Fruit fly (Drosophila melanogaster) whole organism, embryonic: Measurements from ENCODE around the gene Upf2.
A peak's percentile ranks its signal among the peaks of the same experiment; 100 is the strongest.

ENCODE experiments used
- ATbp ChIP-seq: fragments of 200-800 bp; sonication (Bioruptor generic); optimal IDR thresholded peaks from 2 replicates; lab custom pipeline; 2017; ENCODE audit warnings: missing biosample characterization, mild to moderate bottlenecking, missing genetic modification characterization, missing genetic modification reagents
- C15 ChIP-seq: fragments of 200-800 bp; sonication (Bioruptor generic); IDR thresholded peaks from 3 replicates; pipeline ENCODE4 v1.3.6; 2022; ENCODE audit warnings: missing biosample characterization, missing genetic modification characterization
- CG13296 ChIP-seq: fragments of 200-800 bp; sonication (Bioruptor generic); optimal IDR thresholded peaks from 3 replicates; lab custom pipeline; 2018; ENCODE audit warnings: missing biosample characterization, mild to moderate bottlenecking, missing genetic modification characterization
- CG15269 ChIP-seq: fragments of 200-800 bp; sonication (Bioruptor generic); optimal IDR thresholded peaks from 2 replicates; lab custom pipeline; 2018; ENCODE audit warnings: missing biosample characterization, mild to moderate bottlenecking, missing genetic modification characterization, moderate library complexity
- CG15696 ChIP-seq: fragments of 200-800 bp; sonication (Bioruptor generic); optimal IDR thresholded peaks from 2 replicates; lab custom pipeline; 2019; ENCODE audit warnings: missing biosample characterization, mild to moderate bottlenecking, missing genetic modification characterization, moderate library complexity
- CG17359 ChIP-seq: fragments of 200-800 bp; sonication (Bioruptor generic); optimal IDR thresholded peaks from 3 replicates; lab custom pipeline; 2018; ENCODE audit warnings: missing biosample characterization, mild to moderate bottlenecking, missing genetic modification characterization, moderate library complexity
- CG2202 ChIP-seq: fragments of 200-800 bp; sonication (Bioruptor generic); optimal IDR thresholded peaks from 2 replicates; lab custom pipeline; 2018; ENCODE audit warnings: missing biosample characterization, mild to moderate bottlenecking, missing genetic modification characterization
- CG32532 ChIP-seq: fragments of 200-800 bp; sonication (Bioruptor generic); IDR thresholded peaks from 2 replicates; pipeline ENCODE4 v1.3.6; 2022; ENCODE audit warnings: missing biosample characterization, missing genetic modification characterization
- CG32772 ChIP-seq: fragments of 200-800 bp; sonication (Bioruptor generic); IDR thresholded peaks from 2 replicates; pipeline ENCODE4 v1.3.6; 2022; ENCODE audit warnings: missing biosample characterization, missing genetic modification characterization
- CG33213 ChIP-seq: fragments of 200-800 bp; sonication (Bioruptor generic); optimal IDR thresholded peaks from 3 replicates; lab custom pipeline; 2016; ENCODE audit warnings: missing biosample characterization, missing genetic modification characterization
- CG34224 ChIP-seq: fragments of 200-800 bp; sonication (Bioruptor generic); IDR thresholded peaks from 3 replicates; pipeline ENCODE4 v1.3.6; 2022; ENCODE audit warnings: missing biosample characterization, missing genetic modification characterization; ENCODE audit not compliant: partially characterized antibody
- CG3847 ChIP-seq: fragments of 200-800 bp; sonication (Bioruptor generic); IDR thresholded peaks from 2 replicates; pipeline ENCODE4 v1.3.6; 2022; ENCODE audit warnings: missing biosample characterization, missing genetic modification characterization
- CG7372 ChIP-seq: fragments of 200-800 bp; sonication (Bioruptor generic); IDR thresholded peaks from 2 replicates; pipeline ENCODE4 v1.3.6; 2022; ENCODE audit warnings: missing biosample characterization, missing genetic modification characterization
- CG8478 ChIP-seq: fragments of >200 bp; optimal IDR thresholded peaks from 2 replicates; lab custom pipeline; 2018
- Dbx ChIP-seq: fragments of 200-800 bp; sonication (Bioruptor generic); IDR thresholded peaks from 3 replicates; pipeline ENCODE4 v1.3.6; 2022; ENCODE audit warnings: missing biosample characterization, missing genetic modification characterization
- Dek ChIP-seq: fragments of 200-800 bp; sonication (Bioruptor generic); optimal IDR thresholded peaks from 3 replicates; lab custom pipeline; 2019; ENCODE audit warnings: missing biosample characterization, mild to moderate bottlenecking, missing genetic modification characterization, moderate library complexity
- Dip2 ChIP-seq: fragments of 200-800 bp; sonication (Bioruptor generic); IDR thresholded peaks from 2 replicates; pipeline ENCODE4 v1.3.6; 2022; ENCODE audit warnings: missing biosample characterization, missing genetic modification characterization
- Dll ChIP-seq: fragments of 200-800 bp; sonication (Bioruptor generic); IDR thresholded peaks from 4 replicates; pipeline ENCODE4 v1.3.6; 2022; ENCODE audit warnings: missing biosample characterization, missing genetic modification characterization; ENCODE audit not compliant: partially characterized antibody
- Drgx ChIP-seq: fragments of 200-800 bp; sonication (Bioruptor generic); IDR thresholded peaks from 2 replicates; pipeline ENCODE4 v1.3.6; 2022; ENCODE audit warnings: missing biosample characterization, missing genetic modification characterization
- Eip74EF ChIP-seq, 2 experiments: fragments of 200-800 bp in 1 of 2; fragments of >200 bp in 1 of 2; sonication (Bioruptor generic) in 1 of 2; optimal IDR thresholded peaks; 2 replicates each; lab custom pipeline; 2017 to 2019; ENCODE audit warnings: missing biosample characterization in 2 of 2, missing genetic modification characterization in 2 of 2, mild to moderate bottlenecking in 1 of 2, moderate library complexity in 1 of 2
- Gug ChIP-seq: fragments of 200-800 bp; sonication (Bioruptor generic); IDR thresholded peaks from 4 replicates; pipeline ENCODE4 v1.3.6; 2022; ENCODE audit warnings: missing biosample characterization, missing genetic modification characterization
- Hmx ChIP-seq: fragments of 200-800 bp; sonication (Bioruptor generic); optimal IDR thresholded peaks from 2 replicates; lab custom pipeline; 2016; ENCODE audit warnings: missing biosample characterization, missing genetic modification characterization
- Lhr ChIP-seq: fragments of 200-800 bp; sonication (Bioruptor generic); optimal IDR thresholded peaks from 3 replicates; lab custom pipeline; 2017; ENCODE audit warnings: mild to moderate bottlenecking, missing biosample characterization, missing genetic modification reagents, missing genetic modification characterization
- MESR4 ChIP-seq: fragments of 200-800 bp; sonication (Bioruptor generic); optimal IDR thresholded peaks from 2 replicates; lab custom pipeline; 2018; ENCODE audit warnings: missing biosample characterization, mild to moderate bottlenecking, missing genetic modification characterization, moderate library complexity
- MTF-1 ChIP-seq: fragments of 200-800 bp; sonication (Bioruptor generic); optimal IDR thresholded peaks from 2 replicates; lab custom pipeline; 2018; ENCODE audit warnings: missing biosample characterization, mild to moderate bottlenecking, missing genetic modification characterization, borderline replicate concordance
- Optix ChIP-seq: fragments of 200-800 bp; sonication (Bioruptor generic); IDR thresholded peaks from 3 replicates; pipeline ENCODE4 v1.3.6; 2022; ENCODE audit warnings: missing biosample characterization, missing genetic modification characterization
- PHDP ChIP-seq: fragments of 200-800 bp; sonication (Bioruptor generic); optimal IDR thresholded peaks from 3 replicates; lab custom pipeline; 2018; ENCODE audit warnings: missing biosample characterization, mild to moderate bottlenecking, missing genetic modification characterization, moderate library complexity
- Ravus ChIP-seq: fragments of 200-800 bp; sonication (Bioruptor generic); IDR thresholded peaks from 2 replicates; pipeline ENCODE4 v1.3.6; 2022; ENCODE audit warnings: missing biosample characterization, missing genetic modification characterization
- Sin3A ChIP-seq: fragments of >200 bp; optimal IDR thresholded peaks from 2 replicates; lab custom pipeline; 2018
- Tbp ChIP-seq: fragments of >200 bp; optimal IDR thresholded peaks from 2 replicates; lab custom pipeline; 2018; ENCODE audit warnings: missing biosample characterization, missing genetic modification characterization
- Vsx1 ChIP-seq: fragments of 200-800 bp; sonication (Bioruptor generic); optimal IDR thresholded peaks from 2 replicates; lab custom pipeline; 2017; ENCODE audit warnings: missing biosample characterization, mild to moderate bottlenecking, missing genetic modification characterization, missing genetic modification reagents
- ab ChIP-seq: fragments of 200-800 bp; sonication (Bioruptor generic); optimal IDR thresholded peaks from 2 replicates; lab custom pipeline; 2016; ENCODE audit warnings: missing biosample characterization, missing genetic modification characterization
- ap ChIP-seq: fragments of 200-800 bp; sonication (Bioruptor generic); IDR thresholded peaks from 2 replicates; pipeline ENCODE4 v1.3.6; 2022; ENCODE audit warnings: missing biosample characterization, missing genetic modification characterization
- dimm ChIP-seq: fragments of 200-800 bp; sonication (Bioruptor generic); IDR thresholded peaks from 2 replicates; pipeline ENCODE4 v1.3.6; 2022; ENCODE audit warnings: missing biosample characterization, missing genetic modification characterization
- dmrt99B ChIP-seq: fragments of 200-800 bp; sonication (Bioruptor generic); optimal IDR thresholded peaks from 2 replicates; lab custom pipeline; 2018; ENCODE audit warnings: missing biosample characterization, mild to moderate bottlenecking, missing genetic modification characterization, moderate library complexity
- dysf ChIP-seq: fragments of 200-800 bp; sonication (Bioruptor generic); IDR thresholded peaks from 3 replicates; pipeline ENCODE4 v1.3.6; 2022; ENCODE audit warnings: missing biosample characterization, missing genetic modification characterization
- fd102C ChIP-seq: fragments of 200-800 bp; sonication (Bioruptor generic); optimal IDR thresholded peaks from 2 replicates; lab custom pipeline; 2018; ENCODE audit warnings: missing biosample characterization, mild to moderate bottlenecking, missing genetic modification characterization, moderate library complexity
- gce ChIP-seq: fragments of 200-800 bp; sonication (Bioruptor generic); IDR thresholded peaks from 3 replicates; pipeline ENCODE4 v1.3.6; 2022; ENCODE audit warnings: missing biosample characterization, missing genetic modification characterization
- h ChIP-seq: fragments of >200 bp; optimal IDR thresholded peaks from 2 replicates; lab custom pipeline; 2017
- hb ChIP-seq: fragments of 200-800 bp; sonication (Bioruptor generic); IDR thresholded peaks from 3 replicates; pipeline ENCODE4 v1.3.6; 2022; ENCODE audit warnings: missing biosample characterization, missing genetic modification characterization; ENCODE audit not compliant: partially characterized antibody
- hth ChIP-seq: fragments of >200 bp; optimal IDR thresholded peaks from 2 replicates; lab custom pipeline; 2017; ENCODE audit warnings: inconsistent platforms
- jumu ChIP-seq: fragments of 200-800 bp; sonication (Bioruptor generic); optimal IDR thresholded peaks from 3 replicates; lab custom pipeline; 2016; ENCODE audit warnings: missing biosample characterization, missing genetic modification characterization
- kni ChIP-seq: fragments of 200-800 bp; sonication (Bioruptor generic); optimal IDR thresholded peaks from 3 replicates; lab custom pipeline; 2017; ENCODE audit warnings: mild to moderate bottlenecking, missing biosample characterization, missing genetic modification reagents, missing genetic modification characterization
- lov ChIP-seq, 2 experiments: fragments of 200-800 bp in 1 of 2; fragments of >200 bp in 1 of 2; sonication (Bioruptor generic) in 1 of 2; IDR thresholded peaks in 1 of 2; optimal IDR thresholded peaks in 1 of 2; 2 replicates in 1 of 2; 3 replicates in 1 of 2; pipeline versions ENCODE4 v1.3.6 to Lab custom; 2017 to 2022; ENCODE audit warnings: missing biosample characterization in 1 of 2, missing genetic modification characterization in 1 of 2
- mld ChIP-seq: fragments of 200-800 bp; sonication (Bioruptor generic); IDR thresholded peaks from 3 replicates; pipeline ENCODE4 v1.3.6; 2022; ENCODE audit warnings: missing biosample characterization, missing genetic modification characterization; ENCODE audit not compliant: partially characterized antibody
- nerfin-1 ChIP-seq: fragments of 200-800 bp; sonication (Bioruptor generic); optimal IDR thresholded peaks from 3 replicates; lab custom pipeline; 2019; ENCODE audit warnings: missing biosample characterization, mild to moderate bottlenecking, missing genetic modification characterization, moderate library complexity
- phol ChIP-seq: fragments of 200-800 bp; sonication (Bioruptor generic); optimal IDR thresholded peaks from 3 replicates; lab custom pipeline; 2018; ENCODE audit warnings: missing biosample characterization, mild to moderate bottlenecking, missing genetic modification characterization, moderate library complexity
- psq ChIP-seq: fragments of 200-800 bp; sonication (Bioruptor generic); optimal IDR thresholded peaks from 2 replicates; lab custom pipeline; 2017; ENCODE audit warnings: missing biosample characterization, missing genetic modification characterization
- sd ChIP-seq: fragments of 200-800 bp; sonication (Bioruptor generic); optimal IDR thresholded peaks from 3 replicates; lab custom pipeline; 2018; ENCODE audit warnings: missing biosample characterization, mild to moderate bottlenecking, missing genetic modification characterization, moderate library complexity
- sens ChIP-seq: fragments of 200-800 bp; sonication (Bioruptor generic); peaks from one replicate; lab custom pipeline; 2016; ENCODE audit warnings: missing biosample characterization, missing genetic modification characterization
- tx ChIP-seq: fragments of 200-800 bp; sonication (Bioruptor generic); optimal IDR thresholded peaks from 2 replicates; lab custom pipeline; 2016; ENCODE audit warnings: missing biosample characterization, missing genetic modification characterization

Gene Upf2

dm6 chrX:8115717-8116311 lies 40.5 kb upstream of the Upf2 start, which contains the start of gene Gclc (continued):
- no peak for TF ChIP-seq Dek (tag; lab: Kevin White, UChicago)
- TF ChIP-seq Lhr: no peak
- no peak for TF ChIP-seq dimm
- no peak for TF ChIP-seq CG13296
- TF ChIP-seq Ravus (GFP tag; lab: Robert Waterston, UW): no peak
- TF ChIP-seq Sin3A (lab: Kevin White, UChicago): no peak
- no peak for TF ChIP-seq Gug
- TF ChIP-seq jumu (GFP tag; lab: Kevin White, UChicago): no peak
- TF ChIP-seq tx (GFP tag; lab: Kevin White, UChicago): no peak
- TF ChIP-seq h (lab: Kevin White, UChicago): no peak
- peak; percentile 53 for TF ChIP-seq sens (GFP tag; lab: Kevin White, UChicago)
- no peak for TF ChIP-seq PHDP
- no peak for TF ChIP-seq Dbx (GFP tag; lab: Robert Waterston, UW)
- TF ChIP-seq ab: no peak
- no peak for TF ChIP-seq dysf (GFP tag; lab: Robert Waterston, UW)
- TF ChIP-seq mld (GFP tag; lab: Robert Waterston, UW): no peak
- TF ChIP-seq lov (optimal IDR thresholded peaks at IDR 0.05; lab: Kevin White, UChicago): no peak
- no peak for TF ChIP-seq lov (GFP tag; IDR thresholded peaks at IDR 0.05; lab: Robert Waterston, UW)
- no peak for TF ChIP-seq kni (GFP tag; lab: Kevin White, UChicago)
- no peak for TF ChIP-seq CG17359
- TF ChIP-seq CG34224 (GFP tag; lab: Robert Waterston, UW): peak; percentile 40; the same call in 1 of the 3 replicates
- no peak for TF ChIP-seq ap (GFP tag; lab: Robert Waterston, UW)
- TF ChIP-seq CG15696 (tag; lab: Kevin White, UChicago): no peak
- TF ChIP-seq Hmx (GFP tag; lab: Kevin White, UChicago): no peak
- TF ChIP-seq CG2202: no peak
- no peak for TF ChIP-seq psq
- TF ChIP-seq Vsx1 (GFP tag; lab: Kevin White, UChicago): no peak
- TF ChIP-seq sd (tag; lab: Kevin White, UChicago): peak; percentile 7
- TF ChIP-seq Dll: peak; percentile 50; the same call in 1 of the 4 replicates
- no peak for TF ChIP-seq fd102C
- TF ChIP-seq Dip2 (GFP tag; lab: Robert Waterston, UW): no peak
- no peak for TF ChIP-seq gce
- TF ChIP-seq hth (lab: Kevin White, UChicago): no peak
- no peak for TF ChIP-seq MTF-1 (GFP tag; lab: Kevin White, UChicago)
- TF ChIP-seq hb (GFP tag; lab: Robert Waterston, UW): no peak
- no peak for TF ChIP-seq nerfin-1
- no peak for TF ChIP-seq CG8478 (lab: Kevin White, UChicago)
- TF ChIP-seq phol: no peak
- TF ChIP-seq Optix (GFP tag; lab: Robert Waterston, UW): no peak
- no peak for TF ChIP-seq dmrt99B (tag; lab: Kevin White, UChicago)
- no peak for TF ChIP-seq CG7372 (GFP tag; lab: Robert Waterston, UW)
- no peak for TF ChIP-seq CG32532 (GFP tag; lab: Robert Waterston, UW)
- no peak for TF ChIP-seq CG33213 (GFP tag; lab: Kevin White, UChicago)
- TF ChIP-seq Eip74EF (GFP tag; optimal IDR thresholded peaks at IDR 0.05; lab: Kevin White, UChicago): peak in 1 of 2 experiments; percentile 1
- no peak for TF ChIP-seq CG32772 (GFP tag; lab: Robert Waterston, UW)
- no peak for TF ChIP-seq Tbp (GFP tag; lab: Kevin White, UChicago)
- TF ChIP-seq MESR4 (GFP tag; lab: Kevin White, UChicago): peak; percentile 30
- no peak for TF ChIP-seq ATbp (GFP tag; lab: Kevin White, UChicago)
- no peak for TF ChIP-seq C15
- no peak for TF ChIP-seq CG15269 (tag; lab: Kevin White, UChicago)
- 0 out of 2 replicates have a peak, but pooled peaks have one; percentile 30 for TF ChIP-seq CG3847
- TF ChIP-seq Drgx (GFP tag; lab: Robert Waterston, UW): no peak
